Worm (Caenorhabditis elegans): ENCODE data around the gene T22C8.4.

Gene T22C8.4

ce11 chrII:8627907-8628306 lies 4.6 kb upstream of the T22C8.4 start:
- TF ChIP-seq dmd-4 (tag; optimal IDR thresholded peaks at IDR 0.05) (no peak), zag-1 (tag; optimal IDR thresholded peaks at IDR 0.05) (no peak), skn-1 (tag; optimal IDR thresholded peaks at IDR 0.05) (no peak), fos-1 (tag; optimal IDR thresholded peaks at IDR 0.05) (no peak), alr-1 (tag; optimal IDR thresholded peaks at IDR 0.05) (no peak), nhr-23 (tag; optimal IDR thresholded peaks at IDR 0.05) (no peak), aly-2 (tag; optimal IDR thresholded peaks at IDR 0.05) (no peak), lin-13 (GFP tag; optimal IDR thresholded peaks at IDR 0.05) (no peak)

ce11 chrII:8626598-8626997 lies 3.3 kb upstream of the T22C8.4 start:
- TF ChIP-seq ZK546.5 (tag; optimal IDR thresholded peaks at IDR 0.05) (no peak), gmeb-1 (tag; optimal IDR thresholded peaks at IDR 0.05) (no peak), nhr-23 (tag; optimal IDR thresholded peaks at IDR 0.05) (no peak), skn-1 (tag; optimal IDR thresholded peaks at IDR 0.05) (no peak), egl-27 (tag; optimal IDR thresholded peaks at IDR 0.05) (no peak), nhr-237 (tag; optimal IDR thresholded peaks at IDR 0.05) (no peak), mdl-1 (tag; optimal IDR thresholded peaks at IDR 0.05) (no peak), peb-1 (tag; optimal IDR thresholded peaks at IDR 0.05) (no peak), nhr-12 (tag; optimal IDR thresholded peaks at IDR 0.05) (no peak), fos-1 (tag; optimal IDR thresholded peaks at IDR 0.05) (no peak), nhr-129 (tag; optimal IDR thresholded peaks at IDR 0.05) (no peak), ztf-11 (tag; optimal IDR thresholded peaks at IDR 0.05) (no peak), blmp-1 (tag; optimal IDR thresholded peaks at IDR 0.05; ENCODE audit: insufficient read depth) (no peak), nhr-6 (tag; optimal IDR thresholded peaks at IDR 0.05) (no peak), mbf-1 (tag; optimal IDR thresholded peaks at IDR 0.05) (no peak), ceh-16 (tag; optimal IDR thresholded peaks at IDR 0.05) (no peak), lin-39 (tag; optimal IDR thresholded peaks at IDR 0.05) (no peak), Y55F3AM.14 (GFP tag; optimal IDR thresholded peaks at IDR 0.05) (no peak), unc-62 (GFP tag; optimal IDR thresholded peaks at IDR 0.05) (no peak)

ce11 chrII:8625163-8625562 lies 1.9 kb upstream of the T22C8.4 start, which contains the start of gene sptf-2:
Gene sptf-2, plus strand, starts transcription at chrII:8625459.
- TF ChIP-seq ztf-11 (tag; optimal IDR thresholded peaks at IDR 0.05) (no peak), elt-3 (tag; optimal IDR thresholded peaks at IDR 0.05) (no peak), gmeb-1 (tag; optimal IDR thresholded peaks at IDR 0.05) (peak; percentile 9), sma-9 (GFP tag; optimal IDR thresholded peaks at IDR 0.05) (peak; percentile 1), sma-9 (tag; optimal IDR thresholded peaks at IDR 0.05) (no peak), fos-1 (tag; optimal IDR thresholded peaks at IDR 0.05) (peak; percentile 97), F13H6.1 (tag; optimal IDR thresholded peaks at IDR 0.05) (peak; percentile 5), crh-2 (tag; optimal IDR thresholded peaks at IDR 0.05) (peak; percentile 29)

ce11 chrII:8621883-8622282 lies 1.4 kb downstream of the T22C8.4 start, which contains the start of gene T22C8.3:
Gene T22C8.3, minus strand, starts transcription at chrII:8621983.
- TF ChIP-seq nhr-23 (tag; optimal IDR thresholded peaks at IDR 0.05) (no peak), elt-1 (tag; optimal IDR thresholded peaks at IDR 0.05) (no peak), skn-1 (tag; optimal IDR thresholded peaks at IDR 0.05) (no peak), mdl-1 (tag; optimal IDR thresholded peaks at IDR 0.05) (no peak), C34F6.9 (tag; optimal IDR thresholded peaks at IDR 0.05) (no peak), nhr-6 (tag; optimal IDR thresholded peaks at IDR 0.05) (no peak), lsy-2 (tag; optimal IDR thresholded peaks at IDR 0.05) (no peak), nhr-25 (tag; optimal IDR thresholded peaks at IDR 0.05) (no peak), F13H6.1 (tag; optimal IDR thresholded peaks at IDR 0.05) (no peak)

- TF ChIP-seq nhr-11 (tag; optimal IDR thresholded peaks at IDR 0.05): no peak
- TF ChIP-seq crh-2 (tag; optimal IDR thresholded peaks at IDR 0.05): no peak
- TF ChIP-seq ztf-11 (tag; optimal IDR thresholded peaks at IDR 0.05): no peak
- TF ChIP-seq sma-9 (GFP tag; optimal IDR thresholded peaks at IDR 0.05): no peak
- no peak for TF ChIP-seq sma-9 (tag; optimal IDR thresholded peaks at IDR 0.05)
- no peak for TF ChIP-seq F13H6.1 (tag; optimal IDR thresholded peaks at IDR 0.05)
- no peak for TF ChIP-seq nhr-12 (tag; optimal IDR thresholded peaks at IDR 0.05)
- no peak for TF ChIP-seq elt-3 (tag; optimal IDR thresholded peaks at IDR 0.05)
- TF ChIP-seq nhr-237 (tag; optimal IDR thresholded peaks at IDR 0.05): no peak
Observed at ce11 chrII:8617516-8617915, 5.8 kb downstream of the T22C8.4 start, which contains the start of gene chhy-1. Gene chhy-1, minus strand, starts transcription at chrII:8617616.

All from whole organism, L2 larva.